Fruit fly (Drosophila melanogaster) Kc167 (cell line): Measurements from ENCODE around the gene Sfxn2.

Experiments
- Sin3A ChIP-seq: fragments of >200 bp; optimal IDR thresholded peaks from 2 replicates; lab custom pipeline; 2018; ENCODE audit warnings: missing external identifiers
- h ChIP-seq: fragments of >200 bp; optimal IDR thresholded peaks from 3 replicates; lab custom pipeline; 2018; ENCODE audit warnings: missing external identifiers
- insv ChIP-seq: fragments of >200 bp; optimal IDR thresholded peaks from 3 replicates; lab custom pipeline; 2018; ENCODE audit warnings: missing external identifiers
- psq ChIP-seq: fragments of >200 bp; optimal IDR thresholded peaks from 2 replicates; lab custom pipeline; 2017; ENCODE audit warnings: missing external identifiers

dm6 chr3L:19079798-19080691 lies 17.1 kb downstream of the Sfxn2 start:
- TF ChIP-seq insv (no peak), Sin3A (lab: Kevin White, UChicago) (no peak), psq (no peak), h (lab: Kevin White, UChicago) (no peak)
